Worm (Caenorhabditis elegans) whole organism, young adult: ENCODE measurements around the gene oga-1.

Experiments used
- F10E7.11 ChIP-seq: sonication (generic microtip); optimal IDR thresholded peaks from 2 replicates; lab custom pipeline; 2017; ENCODE audit warnings: mild to moderate bottlenecking, missing genetic modification characterization, moderate library complexity, missing compliant biosample characterization
- F22D6.2 ChIP-seq: sonication (generic microtip); optimal IDR thresholded peaks from 2 replicates; lab custom pipeline; 2016; ENCODE audit warnings: mild to moderate bottlenecking, missing genetic modification characterization, missing compliant biosample characterization
- F37B4.10 ChIP-seq: fragments of 200-800 bp; sonication (Bioruptor generic); IDR thresholded peaks from 2 replicates; pipeline ENCODE4 v1.3.6; 2022; ENCODE audit warnings: missing genetic modification characterization, missing compliant biosample characterization
- F52B5.7 ChIP-seq: sonication (generic microtip); optimal IDR thresholded peaks from 2 replicates; lab custom pipeline; 2016; ENCODE audit warnings: mild to moderate bottlenecking, missing genetic modification characterization, missing compliant biosample characterization
- F55B11.4 ChIP-seq: sonication (generic microtip); optimal IDR thresholded peaks from 2 replicates; lab custom pipeline; 2016; ENCODE audit warnings: missing compliant biosample characterization, missing genetic modification characterization, borderline replicate concordance; ENCODE audit not compliant: insufficient read depth
- F57C9.4 ChIP-seq: sonication (generic microtip); optimal IDR thresholded peaks from 2 replicates; lab custom pipeline; 2017; ENCODE audit warnings: mild to moderate bottlenecking, missing genetic modification characterization, missing compliant biosample characterization
- K12H6.12 ChIP-seq: fragments of 200-800 bp; sonication (Bioruptor generic); optimal IDR thresholded peaks from 2 replicates; lab custom pipeline; 2018; ENCODE audit warnings: mild to moderate bottlenecking, missing genetic modification characterization, missing compliant biosample characterization
- T07F8.4 ChIP-seq: sonication (generic microtip); optimal IDR thresholded peaks from 2 replicates; lab custom pipeline; 2016; ENCODE audit warnings: mild to moderate bottlenecking, missing genetic modification characterization, moderate library complexity, missing compliant biosample characterization
- Y79H2A.3 ChIP-seq: fragments of 200-800 bp; sonication (Bioruptor generic); conservative IDR thresholded peaks from 2 replicates; pipeline ENCODE4 v1.3.6; 2022; ENCODE audit warnings: missing genetic modification reagents, missing genetic modification characterization, missing compliant biosample characterization
- ZK185.1 ChIP-seq: sonication (generic microtip); optimal IDR thresholded peaks from 2 replicates; lab custom pipeline; 2016; ENCODE audit warnings: mild to moderate bottlenecking, missing genetic modification characterization, missing compliant biosample characterization; ENCODE audit not compliant: poor library complexity, severe bottlenecking
- attf-3 ChIP-seq: fragments of 200-800 bp; sonication (Bioruptor generic); conservative IDR thresholded peaks from 2 replicates; pipeline ENCODE4 v1.3.6; 2022; ENCODE audit warnings: missing genetic modification reagents, missing genetic modification characterization, missing compliant biosample characterization
- attf-6 ChIP-seq: fragments of 200-800 bp; sonication (Bioruptor generic); IDR thresholded peaks from 2 replicates; pipeline ENCODE4 v1.3.6; 2022; ENCODE audit warnings: missing genetic modification reagents, missing genetic modification characterization, missing compliant biosample characterization
- bed-1 ChIP-seq: fragments of 200-800 bp; sonication (Bioruptor generic); IDR thresholded peaks from 2 replicates; pipeline ENCODE4 v1.3.6; 2022; ENCODE audit warnings: missing genetic modification reagents, missing genetic modification characterization, missing compliant biosample characterization
- bed-2 ChIP-seq: fragments of 200-800 bp; sonication (Bioruptor generic); IDR thresholded peaks from 2 replicates; pipeline ENCODE4 v1.3.6; 2022; ENCODE audit warnings: missing genetic modification reagents, missing genetic modification characterization, missing compliant biosample characterization
- ceh-100 ChIP-seq: fragments of 200-800 bp; sonication (Bioruptor generic); IDR thresholded peaks from 2 replicates; pipeline ENCODE4 v1.3.6; 2022; ENCODE audit warnings: missing genetic modification reagents, missing genetic modification characterization, missing compliant biosample characterization
- ceh-27 ChIP-seq: fragments of 200-800 bp; sonication (Bioruptor generic); optimal IDR thresholded peaks from 2 replicates; lab custom pipeline; 2018; ENCODE audit warnings: mild to moderate bottlenecking, missing genetic modification characterization, moderate library complexity, missing compliant biosample characterization
- ceh-40 ChIP-seq: fragments of 200-800 bp; sonication (Bioruptor generic); IDR thresholded peaks from 2 replicates; pipeline ENCODE4 v1.3.6; 2022; ENCODE audit warnings: missing genetic modification characterization, missing compliant biosample characterization
- chd-7 ChIP-seq: sonication (generic microtip); optimal IDR thresholded peaks from 2 replicates; lab custom pipeline; 2016; ENCODE audit warnings: mild to moderate bottlenecking, missing genetic modification characterization, moderate library complexity, missing compliant biosample characterization
- dpff-1 ChIP-seq: sonication (generic microtip); optimal IDR thresholded peaks from 2 replicates; lab custom pipeline; 2017; ENCODE audit warnings: mild to moderate bottlenecking, missing genetic modification characterization, missing compliant biosample characterization
- dpl-1 ChIP-seq: fragments of 150-350 bp; optimal IDR thresholded peaks from 2 replicates; lab custom pipeline; 2014; ENCODE audit warnings: missing biosample characterization, missing genetic modification reagents, missing genetic modification characterization
- efl-1 ChIP-seq: fragments of 150-350 bp; optimal IDR thresholded peaks from 2 replicates; lab custom pipeline; 2014; ENCODE audit warnings: missing biosample characterization, missing genetic modification reagents, missing genetic modification characterization
- egl-18 ChIP-seq: fragments of 200-800 bp; sonication (Bioruptor generic); IDR thresholded peaks from 2 replicates; pipeline ENCODE4 v1.3.6; 2022; ENCODE audit warnings: missing genetic modification reagents, missing genetic modification characterization, missing compliant biosample characterization
- egl-44 ChIP-seq: fragments of 200-800 bp; sonication (Bioruptor generic); IDR thresholded peaks from 2 replicates; pipeline ENCODE4 v1.3.6; 2022; ENCODE audit warnings: missing genetic modification reagents, missing genetic modification characterization, missing compliant biosample characterization
- ets-4 ChIP-seq: fragments of 200-800 bp; sonication (Bioruptor generic); optimal IDR thresholded peaks from 2 replicates; lab custom pipeline; 2018; ENCODE audit warnings: mild to moderate bottlenecking, missing genetic modification characterization, missing compliant biosample characterization
- gei-17 ChIP-seq: fragments of 200-800 bp; sonication (Bioruptor generic); optimal IDR thresholded peaks from 2 replicates; lab custom pipeline; 2018; ENCODE audit warnings: mild to moderate bottlenecking, missing genetic modification characterization, missing compliant biosample characterization
- hmg-1.2 ChIP-seq: fragments of 200-800 bp; sonication (Bioruptor generic); IDR thresholded peaks from 2 replicates; pipeline ENCODE4 v1.3.6; 2022; ENCODE audit warnings: missing genetic modification reagents, missing genetic modification characterization, missing compliant biosample characterization
- hmg-20 ChIP-seq: fragments of 200-800 bp; sonication (Bioruptor generic); IDR thresholded peaks from 2 replicates; pipeline ENCODE4 v1.3.6; 2022; ENCODE audit warnings: missing genetic modification reagents, missing genetic modification characterization, missing compliant biosample characterization
- lag-1 ChIP-seq: fragments of 200-800 bp; sonication (Bioruptor generic); IDR thresholded peaks from 2 replicates; pipeline ENCODE4 v1.3.6; 2022; ENCODE audit warnings: missing genetic modification reagents, missing genetic modification characterization, missing compliant biosample characterization
- lin-26 ChIP-seq: fragments of 200-800 bp; sonication (Bioruptor generic); IDR thresholded peaks from 2 replicates; pipeline ENCODE4 v1.3.6; 2022; ENCODE audit warnings: missing genetic modification reagents, missing genetic modification characterization, missing compliant biosample characterization
- lin-35 ChIP-seq, 3 experiments: fragments of 150-350 bp in 2 of 3; sonication (generic microtip) in 1 of 3; optimal IDR thresholded peaks; 2 replicates each; lab custom pipeline; 2014 to 2018; ENCODE audit warnings: missing biosample characterization in 3 of 3, missing genetic modification characterization in 3 of 3, missing genetic modification reagents in 3 of 3
- lin-40 ChIP-seq: sonication (generic microtip); optimal IDR thresholded peaks from 2 replicates; lab custom pipeline; 2016; ENCODE audit warnings: missing genetic modification characterization, mild to moderate bottlenecking, missing compliant biosample characterization, missing genotype, missing genetic modification reagents
- lsy-27 ChIP-seq: sonication (generic microtip); optimal IDR thresholded peaks from 2 replicates; lab custom pipeline; 2017; ENCODE audit warnings: missing genetic modification characterization, mild to moderate bottlenecking, missing compliant biosample characterization, antibody characterized with exemption, missing genotype, borderline replicate concordance; ENCODE audit not compliant: insufficient read depth
- madf-8 ChIP-seq: fragments of 200-800 bp; sonication (Bioruptor generic); conservative IDR thresholded peaks from 2 replicates; pipeline ENCODE4 v1.3.6; 2022; ENCODE audit warnings: missing genetic modification reagents, missing genetic modification characterization, missing compliant biosample characterization
- mxl-1 ChIP-seq: sonication (generic microtip); optimal IDR thresholded peaks from 2 replicates; lab custom pipeline; 2016; ENCODE audit warnings: missing genetic modification characterization, missing compliant biosample characterization
- nhr-179 ChIP-seq: sonication (generic microtip); optimal IDR thresholded peaks from 2 replicates; lab custom pipeline; 2016; ENCODE audit warnings: mild to moderate bottlenecking, missing genetic modification characterization, missing compliant biosample characterization
- nhr-27 ChIP-seq: fragments of 200-800 bp; sonication (Bioruptor generic); optimal IDR thresholded peaks from 2 replicates; lab custom pipeline; 2018; ENCODE audit warnings: mild to moderate bottlenecking, missing genetic modification characterization, moderate library complexity, missing compliant biosample characterization
- nhr-80 ChIP-seq: sonication (generic microtip); optimal IDR thresholded peaks from 2 replicates; lab custom pipeline; 2016; ENCODE audit warnings: missing genetic modification characterization, missing compliant biosample characterization
- nhr-90 ChIP-seq: sonication (generic microtip); optimal IDR thresholded peaks from 2 replicates; lab custom pipeline; 2016; ENCODE audit warnings: missing genotype, mild to moderate bottlenecking, missing genetic modification characterization, missing compliant biosample characterization
- rec-8 ChIP-seq, 2 experiments: sonication (generic microtip); optimal IDR thresholded peaks; 2 replicates each; lab custom pipeline; 2016; ENCODE audit warnings: mild to moderate bottlenecking in 2 of 2, missing genetic modification characterization in 2 of 2, missing genetic modification reagents in 2 of 2, missing genotype in 2 of 2, missing biosample characterization in 1 of 2, missing compliant biosample characterization in 1 of 2, moderate library complexity in 1 of 2
- repo-1 ChIP-seq: sonication (generic microtip); optimal IDR thresholded peaks from 2 replicates; lab custom pipeline; 2017; ENCODE audit warnings: mild to moderate bottlenecking, missing genetic modification characterization, missing compliant biosample characterization
- rpc-1 ChIP-seq, 2 experiments: fragments of 150-350 bp in 1 of 2; sonication (generic microtip) in 1 of 2; optimal IDR thresholded peaks; 2 replicates each; lab custom pipeline; 2014 to 2018; ENCODE audit warnings: missing biosample characterization in 1 of 2, missing genetic modification characterization in 1 of 2, missing genetic modification reagents in 1 of 2, missing genotype in 1 of 2
- sea-2 ChIP-seq: fragments of 200-800 bp; sonication (Bioruptor generic); IDR thresholded peaks from 2 replicates; pipeline ENCODE4 v1.3.6; 2022; ENCODE audit warnings: missing genetic modification characterization, missing compliant biosample characterization
- snpc-1.1 ChIP-seq: sonication (generic microtip); optimal IDR thresholded peaks from 2 replicates; lab custom pipeline; 2017; ENCODE audit warnings: missing genetic modification characterization, mild to moderate bottlenecking, missing compliant biosample characterization, antibody characterized with exemption, moderate library complexity, missing genotype, missing genetic modification reagents; ENCODE audit not compliant: insufficient read depth
- snpc-1.3 ChIP-seq: sonication (generic microtip); optimal IDR thresholded peaks from 2 replicates; lab custom pipeline; 2017; ENCODE audit warnings: missing genetic modification characterization, mild to moderate bottlenecking, missing compliant biosample characterization, antibody characterized with exemption, moderate library complexity, missing genotype, missing genetic modification reagents; ENCODE audit not compliant: insufficient read depth
- snpc-3.4 ChIP-seq: sonication (generic microtip); optimal IDR thresholded peaks from 2 replicates; lab custom pipeline; 2017; ENCODE audit warnings: missing genetic modification characterization, mild to moderate bottlenecking, missing compliant biosample characterization, antibody characterized with exemption, moderate library complexity, missing genotype, missing genetic modification reagents
- sptf-2 ChIP-seq: fragments of 200-800 bp; sonication (Bioruptor generic); optimal IDR thresholded peaks from 2 replicates; lab custom pipeline; 2018; ENCODE audit warnings: mild to moderate bottlenecking, missing genetic modification characterization, missing compliant biosample characterization
- unc-130 ChIP-seq: sonication (generic microtip); optimal IDR thresholded peaks from 2 replicates; lab custom pipeline; 2016; ENCODE audit warnings: missing genetic modification reagents, missing genetic modification characterization, missing compliant biosample characterization
- ztf-28 ChIP-seq: fragments of 200-800 bp; sonication (Bioruptor generic); IDR thresholded peaks from 2 replicates; pipeline ENCODE4 v1.3.6; 2022; ENCODE audit warnings: missing genetic modification reagents, missing genetic modification characterization, missing compliant biosample characterization

oga-1 gene

DNA sequence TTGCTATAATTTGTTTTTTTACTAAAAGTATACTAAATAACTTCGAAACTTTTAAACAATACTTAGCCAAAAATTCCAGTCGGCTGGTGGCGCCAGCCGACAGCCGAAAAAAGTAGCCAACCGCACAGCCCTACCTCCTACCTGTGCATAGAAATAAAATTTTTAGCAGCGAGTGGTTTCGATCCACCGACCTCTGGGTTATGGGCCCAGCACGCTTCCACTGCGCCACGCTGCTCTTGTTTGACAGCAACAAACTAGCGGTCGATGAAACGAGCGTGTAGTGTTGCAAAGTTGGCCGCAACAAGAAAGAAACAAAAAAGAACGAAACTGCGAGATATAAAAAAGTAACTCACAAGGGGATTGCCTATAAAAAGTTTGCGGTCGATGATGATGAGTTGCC is 25.8 kb upstream of the oga-1 start (continued):
- TF ChIP-seq lin-40 (tag; lab: Kevin White, UChicago) (peak; percentile 52), attf-3 (GFP tag; lab: Robert Waterston, UW) (no peak), F10E7.11 (tag; lab: Kevin White, UChicago) (no peak), repo-1 (tag; lab: Kevin White, UChicago) (peak; percentile 13), snpc-1.1 (no peak), ceh-40 (no peak), dpff-1 (tag; lab: Kevin White, UChicago) (no peak), F52B5.7 (no peak), rec-8 (tag; optimal IDR thresholded peaks at IDR 0.05; lab: Kevin White, UChicago) (peak; percentile 7 to 42), ets-4 (GFP tag; lab: Kevin White, UChicago) (peak; percentile 9), attf-6 (GFP tag; lab: Robert Waterston, UW) (no peak), nhr-179 (tag; lab: Kevin White, UChicago) (no peak), lag-1 (GFP tag; lab: Robert Waterston, UW) (no peak), lsy-27 (tag; lab: Kevin White, UChicago) (no peak), bed-2 (GFP tag; lab: Robert Waterston, UW) (no peak), nhr-27 (tag; lab: Kevin White, UChicago) (no peak), madf-8 (GFP tag; lab: Robert Waterston, UW) (no peak), hmg-1.2 (GFP tag; lab: Robert Waterston, UW) (peak; percentile 67), chd-7 (tag; lab: Kevin White, UChicago) (peak; percentile 73), egl-18 (no peak), snpc-1.3 (tag; lab: Kevin White, UChicago) (peak; percentile 46), lin-26 (GFP tag; lab: Robert Waterston, UW) (peak; percentile 87), ceh-100 (GFP tag; lab: Robert Waterston, UW) (0 out of 2 replicates have a peak, but pooled peaks have one; percentile 25), bed-1 (GFP tag; lab: Robert Waterston, UW) (no peak), hmg-20 (no peak), unc-130 (peak; percentile 43), ZK185.1 (peak; percentile 21), egl-44 (GFP tag; lab: Robert Waterston, UW) (no peak), efl-1 (GFP tag; lab: Kevin White, UChicago) (no peak), F22D6.2 (tag; lab: Kevin White, UChicago) (peak; percentile 22), sea-2 (GFP tag; lab: Robert Waterston, UW) (no peak), F57C9.4 (tag; lab: Kevin White, UChicago) (no peak), ztf-28 (no peak), mxl-1 (peak; percentile 84), nhr-90 (tag; lab: Kevin White, UChicago) (peak; percentile 74), gei-17 (peak; percentile 0), rpc-1 (optimal IDR thresholded peaks at IDR 0.05; lab: Kevin White, UChicago) (peak; percentile 71), rpc-1 (tag; optimal IDR thresholded peaks at IDR 0.05; lab: Kevin White, UChicago) (peak; percentile 82), lin-35 (GFP tag; optimal IDR thresholded peaks at IDR 0.05; lab: Kevin White, UChicago) (no peak), dpl-1 (no peak), K12H6.12 (tag; lab: Kevin White, UChicago) (peak; percentile 7), sptf-2 (GFP tag; lab: Kevin White, UChicago) (no peak), snpc-3.4 (peak; percentile 25), F55B11.4 (tag; lab: Kevin White, UChicago) (no peak), Y79H2A.3 (GFP tag; lab: Robert Waterston, UW) (no peak), nhr-80 (peak; percentile 29), T07F8.4 (tag; lab: Kevin White, UChicago) (no peak), F37B4.10 (no peak), ceh-27 (GFP tag; lab: Kevin White, UChicago) (peak; percentile 18)
